Worm (Caenorhabditis elegans) whole organism, midembryonic: ENCODE results near the gene daz-1.

Experiments
- T22C8.4 ChIP-seq: fragments of 200-800 bp; sonication (Bioruptor generic); IDR thresholded peaks from 2 replicates; pipeline ENCODE4 v1.3.6; 2022; ENCODE audit warnings: missing genetic modification characterization, missing compliant biosample characterization
- cog-1 ChIP-seq: sonication (generic microtip); optimal IDR thresholded peaks from 2 replicates; lab custom pipeline; 2016; ENCODE audit warnings: missing genetic modification characterization, missing compliant biosample characterization
- flt-1 ChIP-seq: fragments of 200-800 bp; sonication (Bioruptor generic); IDR thresholded peaks from 2 replicates; pipeline ENCODE4 v1.3.6; 2022; ENCODE audit warnings: missing genetic modification characterization, missing compliant biosample characterization
- med-1 ChIP-seq: sonication (generic microtip); optimal IDR thresholded peaks from 2 replicates; lab custom pipeline; 2017; ENCODE audit warnings: missing genetic modification characterization, mild to moderate bottlenecking, missing compliant biosample characterization, antibody characterized with exemption, missing genetic modification reagents; ENCODE audit not compliant: insufficient read depth
- tab-1 ChIP-seq: fragments of 200-800 bp; sonication (Bioruptor generic); IDR thresholded peaks from 2 replicates; pipeline ENCODE4 v1.3.6; 2022; ENCODE audit warnings: missing genetic modification characterization, missing compliant biosample characterization
- ztf-23 ChIP-seq: fragments of 200-800 bp; sonication (Bioruptor generic); IDR thresholded peaks from 2 replicates; pipeline ENCODE4 v1.3.6; 2022; ENCODE audit warnings: missing genetic modification reagents, missing genetic modification characterization, missing compliant biosample characterization

DNA sequence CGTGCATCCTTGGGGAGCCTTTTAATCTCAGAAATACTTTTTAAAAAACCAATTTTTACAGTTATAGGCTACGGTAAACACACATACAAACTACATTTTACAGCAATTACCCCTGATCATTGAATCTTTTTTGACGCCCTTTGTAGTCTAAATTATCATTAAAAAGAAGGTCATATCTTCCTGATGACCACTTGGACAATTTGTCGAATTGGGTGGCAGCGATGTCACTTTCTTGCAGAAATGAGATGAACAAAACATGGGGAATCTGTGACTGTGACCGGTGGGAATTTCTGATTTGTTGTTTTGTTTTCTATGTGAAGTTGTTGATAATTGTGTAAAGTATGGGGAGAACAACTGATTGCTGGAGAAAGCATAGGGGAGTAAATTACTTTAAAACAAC, 6.5 kb upstream of the daz-1 start:
- no peak for TF ChIP-seq cog-1
- TF ChIP-seq med-1: no peak
- no peak for TF ChIP-seq tab-1 (GFP tag; lab: Robert Waterston, UW)
- TF ChIP-seq ztf-23 (GFP tag; lab: Robert Waterston, UW): no peak
- TF ChIP-seq flt-1 (GFP tag; lab: Robert Waterston, UW): no peak
- TF ChIP-seq T22C8.4 (GFP tag; lab: Robert Waterston, UW): no peak
